Worm (Caenorhabditis elegans) whole organism, L1 larva: ENCODE measurements around the gene natc-1.
A peak's percentile ranks its signal among the peaks of the same experiment; 100 is the strongest.

Source experiments
- Y116A8C.19 ChIP-seq: sonication (generic microtip); optimal IDR thresholded peaks from 2 replicates; lab custom pipeline; 2016; ENCODE audit warnings: missing compliant biosample characterization, missing genetic modification characterization, borderline replicate concordance
- aha-1 ChIP-seq: fragments of 150-350 bp; optimal IDR thresholded peaks from 2 replicates; lab custom pipeline; 2014; ENCODE audit warnings: missing biosample characterization, missing genetic modification characterization
- alr-1 ChIP-seq: fragments of 200-800 bp; sonication (Bioruptor generic); optimal IDR thresholded peaks from 2 replicates; lab custom pipeline; 2018; ENCODE audit warnings: borderline replicate concordance, mild to moderate bottlenecking, missing genetic modification characterization, missing compliant biosample characterization
- ceh-82 ChIP-seq, 3 experiments: fragments of 150-350 bp in 1 of 3; sonication (generic microtip) in 2 of 3; optimal IDR thresholded peaks; 2 replicates each; lab custom pipeline; 2014 to 2017; ENCODE audit warnings: missing biosample characterization in 3 of 3, missing genetic modification characterization in 3 of 3
- dpl-1 ChIP-seq, 3 experiments: fragments of 150-350 bp in 2 of 3; sonication (generic microtip) in 1 of 3; optimal IDR thresholded peaks; 2 replicates each; lab custom pipeline; 2014 to 2017; ENCODE audit warnings: missing biosample characterization in 3 of 3, missing genetic modification characterization in 3 of 3, missing genetic modification reagents in 3 of 3
- dsc-1 ChIP-seq: sonication (generic microtip); optimal IDR thresholded peaks from 2 replicates; lab custom pipeline; 2016; ENCODE audit warnings: mild to moderate bottlenecking, missing genetic modification characterization, missing compliant biosample characterization
- efl-1 ChIP-seq, 4 experiments: fragments of 150-350 bp; optimal IDR thresholded peaks in 3 of 4; peaks in 1 of 4; 1 replicate in 1 of 4; 2 replicates in 3 of 4; lab custom pipeline; 2014; ENCODE audit warnings: missing biosample characterization in 2 of 4, missing genetic modification characterization in 2 of 4, missing genetic modification reagents in 2 of 4
- efl-3 ChIP-seq: fragments of 200-800 bp; sonication (Bioruptor generic); optimal IDR thresholded peaks from 2 replicates; lab custom pipeline; 2018; ENCODE audit warnings: mild to moderate bottlenecking, missing genetic modification characterization, missing compliant biosample characterization
- elt-2 ChIP-seq: sonication (generic microtip); optimal IDR thresholded peaks from 2 replicates; lab custom pipeline; 2016; ENCODE audit warnings: missing genetic modification characterization, mild to moderate bottlenecking, inconsistent platforms, missing compliant biosample characterization, missing genetic modification reagents
- elt-3 ChIP-seq, 6 experiments: fragments of 150-350 bp in 1 of 6; sonication (generic microtip); optimal IDR thresholded peaks; 2 replicates each; lab custom pipeline; 2017 to 2018; ENCODE audit warnings: missing biosample characterization in 6 of 6, missing genetic modification characterization in 6 of 6, inconsistent platforms in 1 of 6
- fkh-8 ChIP-seq: sonication (generic microtip); optimal IDR thresholded peaks from 2 replicates; lab custom pipeline; 2016; ENCODE audit warnings: mild to moderate bottlenecking, missing genetic modification characterization, missing compliant biosample characterization
- fos-1 ChIP-seq: fragments of 150-350 bp; optimal IDR thresholded peaks from 2 replicates; lab custom pipeline; 2014; ENCODE audit warnings: missing biosample characterization, missing genetic modification characterization
- hlh-17 ChIP-seq: fragments of 200-800 bp; sonication (Bioruptor generic); optimal IDR thresholded peaks from 2 replicates; lab custom pipeline; 2018; ENCODE audit warnings: missing genetic modification characterization, mild to moderate bottlenecking, missing compliant biosample characterization, moderate library complexity, borderline replicate concordance
- irx-1 ChIP-seq: sonication (generic microtip); optimal IDR thresholded peaks from 2 replicates; lab custom pipeline; 2016; ENCODE audit warnings: missing genetic modification characterization, missing compliant biosample characterization
- isw-1 ChIP-seq: fragments of 200-800 bp; sonication (Bioruptor generic); IDR thresholded peaks from 2 replicates; pipeline ENCODE4 v1.3.6; 2022; ENCODE audit warnings: missing genetic modification characterization, missing compliant biosample characterization
- lin-13 ChIP-seq: fragments of 150-350 bp; optimal IDR thresholded peaks from 2 replicates; lab custom pipeline; 2014; ENCODE audit warnings: missing biosample characterization, missing genetic modification reagents, missing genetic modification characterization
- lin-15B ChIP-seq: fragments of 150-350 bp; sonication (generic microtip); optimal IDR thresholded peaks from 3 replicates; lab custom pipeline; 2014; ENCODE audit warnings: missing biosample characterization, missing genetic modification characterization
- lin-39 ChIP-seq: fragments of 150-350 bp; optimal IDR thresholded peaks from 2 replicates; lab custom pipeline; 2014; ENCODE audit warnings: missing biosample characterization, missing genetic modification reagents, missing genetic modification characterization
- lir-3 ChIP-seq: sonication (generic microtip); optimal IDR thresholded peaks from 2 replicates; lab custom pipeline; 2016; ENCODE audit warnings: mild to moderate bottlenecking, missing genetic modification characterization, moderate library complexity, missing compliant biosample characterization; ENCODE audit not compliant: poor library complexity
- lsy-2 ChIP-seq, 2 experiments: fragments of 150-350 bp; optimal IDR thresholded peaks; 2 replicates each; lab custom pipeline; 2014; ENCODE audit warnings: missing biosample characterization in 2 of 2, missing genetic modification characterization in 2 of 2
- nhr-12 ChIP-seq: sonication (generic microtip); optimal IDR thresholded peaks from 2 replicates; lab custom pipeline; 2017; ENCODE audit warnings: missing biosample characterization, missing genetic modification characterization
- nhr-20 ChIP-seq: sonication (generic microtip); optimal IDR thresholded peaks from 2 replicates; lab custom pipeline; 2016; ENCODE audit warnings: mild to moderate bottlenecking, missing genetic modification characterization, missing compliant biosample characterization
- nhr-84 ChIP-seq: sonication (generic microtip); optimal IDR thresholded peaks from 2 replicates; lab custom pipeline; 2017; ENCODE audit warnings: missing biosample characterization, missing genetic modification characterization
- nhr-85 ChIP-seq: sonication (generic microtip); peaks from one replicate; lab custom pipeline; 2016; ENCODE audit warnings: missing genetic modification characterization, inconsistent platforms, missing compliant biosample characterization
- sox-4 ChIP-seq: sonication (generic microtip); optimal IDR thresholded peaks from 2 replicates; lab custom pipeline; 2016; ENCODE audit warnings: missing genetic modification characterization, missing compliant biosample characterization
- sptf-1 ChIP-seq: fragments of 150-350 bp; optimal IDR thresholded peaks from 2 replicates; lab custom pipeline; 2014; ENCODE audit warnings: missing biosample characterization, missing genetic modification characterization
- swsn-7 ChIP-seq: sonication (generic microtip); optimal IDR thresholded peaks from 2 replicates; lab custom pipeline; 2016; ENCODE audit warnings: missing genetic modification characterization, missing compliant biosample characterization
- tbx-2 ChIP-seq: sonication (generic microtip); optimal IDR thresholded peaks from 2 replicates; lab custom pipeline; 2016; ENCODE audit warnings: missing genetic modification characterization, missing compliant biosample characterization
- unc-62 ChIP-seq: fragments of 150-350 bp; optimal IDR thresholded peaks from 2 replicates; lab custom pipeline; 2014; ENCODE audit warnings: missing biosample characterization, missing genetic modification reagents, missing genetic modification characterization
- vab-15 ChIP-seq: sonication (generic microtip); optimal IDR thresholded peaks from 2 replicates; lab custom pipeline; 2017; ENCODE audit warnings: missing genotype, mild to moderate bottlenecking, missing genetic modification characterization, missing compliant biosample characterization
- zag-1 ChIP-seq: fragments of 150-350 bp; optimal IDR thresholded peaks from 2 replicates; lab custom pipeline; 2014; ENCODE audit warnings: missing biosample characterization, missing genetic modification characterization
- ztf-11 ChIP-seq, 2 experiments: sonication (generic microtip); optimal IDR thresholded peaks; 2 replicates each; lab custom pipeline; 2016 to 2017; ENCODE audit warnings: missing genetic modification characterization in 2 of 2, missing biosample characterization in 1 of 2, missing compliant biosample characterization in 1 of 2
- ztf-4 ChIP-seq: fragments of 150-350 bp; optimal IDR thresholded peaks from 2 replicates; lab custom pipeline; 2014; ENCODE audit warnings: missing biosample characterization, missing genetic modification characterization

natc-1 gene

DNA sequence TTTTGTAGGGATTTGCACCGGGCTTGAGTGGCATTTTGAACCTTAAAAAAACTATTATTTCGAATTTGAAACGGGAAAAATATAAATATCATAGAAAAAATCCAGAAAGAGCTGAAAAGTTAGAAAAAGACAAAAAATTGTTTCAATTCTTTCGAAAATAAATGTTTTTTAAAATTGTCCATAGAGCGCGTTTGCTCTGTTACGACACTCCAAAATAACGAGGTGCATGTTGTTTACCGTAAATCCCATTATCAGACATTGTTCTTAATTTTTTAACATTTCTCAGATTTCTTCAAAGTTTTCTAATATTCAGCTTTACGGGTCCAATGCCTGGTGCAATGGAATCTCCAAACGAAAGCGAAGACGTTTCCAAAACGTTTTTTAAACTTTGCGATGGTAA, at the start of gene natc-1, which contains the start of gene dnj-22 (continued):
- TF ChIP-seq efl-1 (optimal IDR thresholded peaks at IDR 0.05; lab: Kevin White, UChicago) (peak; percentile 82 to 83), efl-1 (GFP tag; optimal IDR thresholded peaks at IDR 0.05 in 1 of 2; lab: Kevin White, UChicago) (peak; percentile 77 to 97), lin-39 (tag; lab: Kevin White, UChicago) (peak; percentile 74), irx-1 (tag; lab: Kevin White, UChicago) (peak; percentile 66), sox-4 (tag; lab: Kevin White, UChicago) (peak; percentile 57), nhr-85 (tag; lab: Kevin White, UChicago) (peak; percentile 79), zag-1 (no peak), ztf-4 (tag; lab: Kevin White, UChicago) (peak; percentile 63), alr-1 (tag; lab: Kevin White, UChicago) (no peak), nhr-12 (tag; lab: Kevin White, UChicago) (no peak), elt-2 (tag; lab: Kevin White, UChicago) (peak; percentile 44), hlh-17 (GFP tag; lab: Kevin White, UChicago) (no peak), Y116A8C.19 (tag; lab: Kevin White, UChicago) (no peak), sptf-1 (tag; lab: Kevin White, UChicago) (no peak), vab-15 (peak; percentile 39), swsn-7 (tag; lab: Kevin White, UChicago) (peak; percentile 85), isw-1 (GFP tag; lab: Robert Waterston, UW) (peak; percentile 74), ceh-82 (tag; optimal IDR thresholded peaks at IDR 0.05; lab: Kevin White, UChicago) (peak; percentile 79 to 87 (median 84)), fkh-8 (tag; lab: Kevin White, UChicago) (peak; percentile 64), nhr-84 (tag; lab: Kevin White, UChicago) (no peak), tbx-2 (tag; lab: Kevin White, UChicago) (peak; percentile 80), ztf-11 (tag; optimal IDR thresholded peaks at IDR 0.05; lab: Kevin White, UChicago) (peak in 1 of 2 experiments; percentile 7), efl-3 (GFP tag; lab: Kevin White, UChicago) (no peak), lir-3 (peak; percentile 45), lsy-2 (tag; optimal IDR thresholded peaks at IDR 0.05; lab: Kevin White, UChicago) (peak; percentile 89 to 93), fos-1 (tag; lab: Kevin White, UChicago) (peak; percentile 77), lin-15B (tag; lab: Kevin White, UChicago) (peak; percentile 87), aha-1 (no peak), nhr-20 (peak; percentile 88), unc-62 (GFP tag; lab: Kevin White, UChicago) (no peak), lin-13 (GFP tag; lab: Kevin White, UChicago) (peak; percentile 65), dpl-1 (GFP tag; optimal IDR thresholded peaks at IDR 0.05; lab: Kevin White, UChicago) (peak; percentile 73 to 83 (median 79))

DNA sequence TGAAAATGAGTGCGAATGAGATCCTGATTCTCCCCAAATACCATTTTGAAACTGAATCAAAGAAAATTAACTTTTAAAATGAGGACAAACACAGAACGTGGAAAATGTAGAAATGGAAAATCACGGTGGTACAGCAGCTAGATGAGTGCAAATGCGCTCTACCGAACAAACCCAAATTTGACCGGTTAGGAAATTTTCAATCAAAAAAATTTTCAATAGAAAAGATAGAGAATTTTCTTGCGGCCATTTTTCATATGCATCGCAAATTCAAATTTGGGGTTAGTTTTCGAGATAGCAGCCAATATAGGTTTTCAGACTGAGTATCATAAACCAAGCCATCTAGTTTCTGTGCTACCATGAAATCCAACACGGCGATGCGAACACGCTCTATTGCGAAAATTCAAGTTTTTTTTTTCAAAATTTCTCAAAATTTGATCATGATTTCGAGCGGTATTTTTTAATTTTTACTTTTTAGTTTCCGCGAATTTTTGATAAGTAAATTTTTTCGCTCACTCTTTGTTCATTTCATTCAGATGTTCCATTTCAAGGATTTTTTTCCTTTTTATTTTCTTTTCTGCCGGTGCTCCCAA, 48.6 kb upstream of the natc-1 start, which contains the start of gene vha-18:
Gene vha-18, minus strand, starts transcription at position 51 of the 590 bp plus-strand sequence.
- TF ChIP-seq efl-1 (optimal IDR thresholded peaks at IDR 0.05; lab: Kevin White, UChicago) (peak in 1 of 2 experiments; percentile 4), efl-1 (GFP tag; optimal IDR thresholded peaks at IDR 0.05 in 1 of 2; lab: Kevin White, UChicago) (no peak), elt-3 (tag; optimal IDR thresholded peaks at IDR 0.05; lab: Kevin White, UChicago) (no peak)

DNA sequence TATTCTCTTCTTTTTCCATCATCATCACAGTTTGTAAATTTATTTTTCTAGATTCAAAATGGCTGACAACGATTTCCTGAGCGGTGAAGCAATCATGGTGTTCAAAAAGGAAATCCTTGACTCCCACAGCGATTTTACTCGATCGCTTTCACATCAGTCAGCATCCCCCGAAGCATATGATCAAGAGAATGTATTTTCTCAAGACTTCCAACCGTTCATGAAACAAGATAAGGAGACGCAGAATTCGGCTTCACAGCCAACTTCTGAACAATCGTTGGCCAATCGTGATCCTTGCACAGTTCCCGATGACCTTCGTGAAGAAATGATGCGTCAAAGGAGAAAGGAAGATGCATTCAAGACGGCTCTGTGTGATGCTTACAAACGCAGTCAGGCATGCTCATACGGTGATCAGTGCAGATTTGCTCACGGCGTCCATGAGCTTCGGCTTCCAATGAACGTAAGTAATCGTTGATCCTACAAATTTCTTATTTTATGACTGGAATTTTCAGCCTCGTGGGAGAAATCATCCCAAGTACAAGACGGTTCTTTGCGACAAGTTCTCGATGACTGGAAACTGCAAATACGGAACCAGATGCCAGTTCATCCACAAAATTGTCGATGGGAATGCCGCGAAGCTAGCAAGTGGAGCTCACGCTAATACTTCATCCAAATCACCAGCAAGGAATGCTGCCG, 48.0 kb upstream of the natc-1 start, which contains the start of gene pos-1:
Gene pos-1, plus strand, starts transcription at position 51 of the 693 bp plus-strand sequence.
- TF ChIP-seq efl-1 (optimal IDR thresholded peaks at IDR 0.05; lab: Kevin White, UChicago) (no peak), efl-1 (GFP tag; optimal IDR thresholded peaks at IDR 0.05 in 1 of 2; lab: Kevin White, UChicago) (peak in 1 of 2 experiments; percentile 90), dsc-1 (no peak)
- TF ChIP-seq, all 84 proteins: peak for 1
